Worm (Caenorhabditis elegans) whole organism, young adult: ENCODE measurements around the gene Y69A2AR.50.

Experiments used
- F10E7.11 ChIP-seq: sonication (generic microtip); optimal IDR thresholded peaks from 2 replicates; lab custom pipeline; 2017; ENCODE audit warnings: mild to moderate bottlenecking, missing genetic modification characterization, moderate library complexity, missing compliant biosample characterization
- F22D6.2 ChIP-seq: sonication (generic microtip); optimal IDR thresholded peaks from 2 replicates; lab custom pipeline; 2016; ENCODE audit warnings: mild to moderate bottlenecking, missing genetic modification characterization, missing compliant biosample characterization
- F23B12.7 ChIP-seq: sonication (generic microtip); optimal IDR thresholded peaks from 2 replicates; lab custom pipeline; 2017; ENCODE audit warnings: missing genetic modification characterization, mild to moderate bottlenecking, missing compliant biosample characterization, antibody characterized with exemption, moderate library complexity; ENCODE audit not compliant: insufficient read depth
- F39B2.1 ChIP-seq: fragments of 200-800 bp; sonication (Bioruptor generic); IDR thresholded peaks from 2 replicates; pipeline ENCODE4 v1.3.6; 2022; ENCODE audit warnings: missing genetic modification reagents, missing genetic modification characterization, missing compliant biosample characterization
- F52B5.7 ChIP-seq: sonication (generic microtip); optimal IDR thresholded peaks from 2 replicates; lab custom pipeline; 2016; ENCODE audit warnings: mild to moderate bottlenecking, missing genetic modification characterization, missing compliant biosample characterization
- F57C9.4 ChIP-seq: sonication (generic microtip); optimal IDR thresholded peaks from 2 replicates; lab custom pipeline; 2017; ENCODE audit warnings: mild to moderate bottlenecking, missing genetic modification characterization, missing compliant biosample characterization
- Y67H2A.10 ChIP-seq: fragments of 200-800 bp; sonication (Bioruptor generic); conservative IDR thresholded peaks from 2 replicates; pipeline ENCODE4 v1.3.6; 2022; ENCODE audit warnings: missing genetic modification reagents, missing genetic modification characterization, missing compliant biosample characterization
- Y95B8A.8 ChIP-seq: fragments of 200-800 bp; sonication (Bioruptor generic); IDR thresholded peaks from 2 replicates; pipeline ENCODE4 v1.3.6; 2022; ENCODE audit warnings: missing genetic modification reagents, missing genetic modification characterization, missing compliant biosample characterization
- ZK185.1 ChIP-seq: sonication (generic microtip); optimal IDR thresholded peaks from 2 replicates; lab custom pipeline; 2016; ENCODE audit warnings: mild to moderate bottlenecking, missing genetic modification characterization, missing compliant biosample characterization; ENCODE audit not compliant: poor library complexity, severe bottlenecking
- athp-1 ChIP-seq: sonication (generic microtip); optimal IDR thresholded peaks from 2 replicates; lab custom pipeline; 2017; ENCODE audit warnings: mild to moderate bottlenecking, missing genetic modification characterization, missing compliant biosample characterization
- attf-6 ChIP-seq: fragments of 200-800 bp; sonication (Bioruptor generic); IDR thresholded peaks from 2 replicates; pipeline ENCODE4 v1.3.6; 2022; ENCODE audit warnings: missing genetic modification reagents, missing genetic modification characterization, missing compliant biosample characterization
- cebp-2 ChIP-seq: fragments of 200-800 bp; sonication (Bioruptor generic); IDR thresholded peaks from 2 replicates; pipeline ENCODE4 v1.3.6; 2022; ENCODE audit warnings: missing genetic modification characterization, missing compliant biosample characterization
- ceh-100 ChIP-seq: fragments of 200-800 bp; sonication (Bioruptor generic); IDR thresholded peaks from 2 replicates; pipeline ENCODE4 v1.3.6; 2022; ENCODE audit warnings: missing genetic modification reagents, missing genetic modification characterization, missing compliant biosample characterization
- ceh-27 ChIP-seq: fragments of 200-800 bp; sonication (Bioruptor generic); optimal IDR thresholded peaks from 2 replicates; lab custom pipeline; 2018; ENCODE audit warnings: mild to moderate bottlenecking, missing genetic modification characterization, moderate library complexity, missing compliant biosample characterization
- ceh-79 ChIP-seq: sonication (generic microtip); optimal IDR thresholded peaks from 2 replicates; lab custom pipeline; 2017; ENCODE audit warnings: mild to moderate bottlenecking, missing genetic modification characterization, missing compliant biosample characterization
- ceh-91 ChIP-seq: fragments of 200-800 bp; sonication (Bioruptor generic); IDR thresholded peaks from 2 replicates; pipeline ENCODE4 v1.3.6; 2022; ENCODE audit warnings: missing genetic modification reagents, missing genetic modification characterization, missing compliant biosample characterization
- dpl-1 ChIP-seq: fragments of 150-350 bp; optimal IDR thresholded peaks from 2 replicates; lab custom pipeline; 2014; ENCODE audit warnings: missing biosample characterization, missing genetic modification reagents, missing genetic modification characterization
- egrh-3 ChIP-seq: fragments of 200-800 bp; sonication (Bioruptor generic); IDR thresholded peaks from 2 replicates; pipeline ENCODE4 v1.3.6; 2022; ENCODE audit warnings: missing genetic modification reagents, missing genetic modification characterization, missing compliant biosample characterization
- ets-4 ChIP-seq: fragments of 200-800 bp; sonication (Bioruptor generic); optimal IDR thresholded peaks from 2 replicates; lab custom pipeline; 2018; ENCODE audit warnings: mild to moderate bottlenecking, missing genetic modification characterization, missing compliant biosample characterization
- gei-17 ChIP-seq: fragments of 200-800 bp; sonication (Bioruptor generic); optimal IDR thresholded peaks from 2 replicates; lab custom pipeline; 2018; ENCODE audit warnings: mild to moderate bottlenecking, missing genetic modification characterization, missing compliant biosample characterization
- him-1 ChIP-seq: sonication (generic microtip); optimal IDR thresholded peaks from 2 replicates; lab custom pipeline; 2016; ENCODE audit warnings: missing genotype, missing genetic modification reagents, missing genetic modification characterization, missing compliant biosample characterization
- hlh-26 ChIP-seq: fragments of 200-800 bp; sonication (Bioruptor generic); conservative IDR thresholded peaks from 2 replicates; pipeline ENCODE4 v1.3.6; 2022; ENCODE audit warnings: missing genetic modification reagents, missing genetic modification characterization, missing compliant biosample characterization
- lin-40 ChIP-seq: sonication (generic microtip); optimal IDR thresholded peaks from 2 replicates; lab custom pipeline; 2016; ENCODE audit warnings: missing genetic modification characterization, mild to moderate bottlenecking, missing compliant biosample characterization, missing genotype, missing genetic modification reagents
- lin-54 ChIP-seq: fragments of 200-800 bp; sonication (Bioruptor generic); optimal IDR thresholded peaks from 2 replicates; lab custom pipeline; 2018; ENCODE audit warnings: mild to moderate bottlenecking, missing genetic modification characterization, missing compliant biosample characterization
- lir-1 ChIP-seq: fragments of 200-800 bp; sonication (Bioruptor generic); conservative IDR thresholded peaks from 2 replicates; pipeline ENCODE4 v1.3.6; 2022; ENCODE audit warnings: missing genetic modification reagents, missing genetic modification characterization, missing compliant biosample characterization
- lsy-27 ChIP-seq: sonication (generic microtip); optimal IDR thresholded peaks from 2 replicates; lab custom pipeline; 2017; ENCODE audit warnings: missing genetic modification characterization, mild to moderate bottlenecking, missing compliant biosample characterization, antibody characterized with exemption, missing genotype, borderline replicate concordance; ENCODE audit not compliant: insufficient read depth
- madf-3 ChIP-seq: fragments of 200-800 bp; sonication (Bioruptor generic); IDR thresholded peaks from 2 replicates; pipeline ENCODE4 v1.3.6; 2022; ENCODE audit warnings: missing genetic modification reagents, missing genetic modification characterization, missing compliant biosample characterization
- nfyb-1 ChIP-seq: fragments of 200-800 bp; sonication (Bioruptor generic); IDR thresholded peaks from 2 replicates; pipeline ENCODE4 v1.3.6; 2022; ENCODE audit warnings: missing genetic modification reagents, missing genetic modification characterization, missing compliant biosample characterization
- rcor-1 ChIP-seq: fragments of 200-800 bp; sonication (Bioruptor generic); IDR thresholded peaks from 2 replicates; pipeline ENCODE4 v1.3.6; 2022; ENCODE audit warnings: missing genetic modification reagents, missing genetic modification characterization, missing compliant biosample characterization
- rec-8 ChIP-seq, 2 experiments: sonication (generic microtip); optimal IDR thresholded peaks; 2 replicates each; lab custom pipeline; 2016; ENCODE audit warnings: mild to moderate bottlenecking in 2 of 2, missing genetic modification characterization in 2 of 2, missing genetic modification reagents in 2 of 2, missing genotype in 2 of 2, missing biosample characterization in 1 of 2, missing compliant biosample characterization in 1 of 2, moderate library complexity in 1 of 2
- sea-2 ChIP-seq: fragments of 200-800 bp; sonication (Bioruptor generic); IDR thresholded peaks from 2 replicates; pipeline ENCODE4 v1.3.6; 2022; ENCODE audit warnings: missing genetic modification characterization, missing compliant biosample characterization
- somi-1 ChIP-seq: fragments of 200-800 bp; sonication (Bioruptor generic); optimal IDR thresholded peaks from 2 replicates; lab custom pipeline; 2018; ENCODE audit warnings: mild to moderate bottlenecking, missing genetic modification characterization, missing compliant biosample characterization
- sptf-2 ChIP-seq: fragments of 200-800 bp; sonication (Bioruptor generic); optimal IDR thresholded peaks from 2 replicates; lab custom pipeline; 2018; ENCODE audit warnings: mild to moderate bottlenecking, missing genetic modification characterization, missing compliant biosample characterization
- unc-130 ChIP-seq: sonication (generic microtip); optimal IDR thresholded peaks from 2 replicates; lab custom pipeline; 2016; ENCODE audit warnings: missing genetic modification reagents, missing genetic modification characterization, missing compliant biosample characterization
- xnd-1 ChIP-seq: sonication (generic microtip); optimal IDR thresholded peaks from 2 replicates; lab custom pipeline; 2016; ENCODE audit warnings: missing genotype, missing genetic modification reagents, missing genetic modification characterization, missing compliant biosample characterization
- zfh-2 ChIP-seq: fragments of 200-800 bp; sonication (Bioruptor generic); conservative IDR thresholded peaks from 2 replicates; pipeline ENCODE4 v1.3.6; 2022; ENCODE audit warnings: missing genetic modification reagents, missing genetic modification characterization, missing compliant biosample characterization
- zim-3 ChIP-seq: sonication (generic microtip); optimal IDR thresholded peaks from 2 replicates; lab custom pipeline; 2017; ENCODE audit warnings: mild to moderate bottlenecking, missing genetic modification characterization, moderate library complexity, missing compliant biosample characterization
- ztf-22 ChIP-seq: fragments of 200-800 bp; sonication (Bioruptor generic); optimal IDR thresholded peaks from 2 replicates; lab custom pipeline; 2018; ENCODE audit warnings: mild to moderate bottlenecking, missing genetic modification characterization, moderate library complexity, missing compliant biosample characterization
- ztf-3 ChIP-seq: fragments of 200-800 bp; sonication (Bioruptor generic); optimal IDR thresholded peaks from 2 replicates; lab custom pipeline; 2018; ENCODE audit warnings: mild to moderate bottlenecking, missing genetic modification characterization, missing compliant biosample characterization

Y69A2AR.50 gene

DNA sequence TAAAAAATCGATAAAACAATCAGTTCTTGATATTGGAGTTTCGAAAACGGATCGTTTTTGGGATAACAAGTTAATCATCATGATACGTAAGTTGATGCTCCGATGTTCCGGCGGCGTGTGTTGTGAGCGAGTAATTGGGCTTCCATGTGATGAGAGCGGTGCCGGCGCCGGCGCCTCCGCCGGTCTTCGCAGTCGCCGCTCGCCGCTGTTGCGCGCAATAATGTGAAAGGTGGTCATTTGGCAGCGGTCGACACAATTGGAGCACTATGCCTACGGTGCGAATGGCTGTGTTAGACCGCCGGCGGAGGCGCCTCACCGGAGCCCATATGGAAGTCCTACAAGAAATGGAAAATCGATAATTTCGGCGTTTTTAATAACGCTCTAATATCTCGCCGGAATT, 10.3 kb upstream of the Y69A2AR.50 start:
- TF ChIP-seq rcor-1 (GFP tag; lab: Robert Waterston, UW): no peak
- peak; percentile 59; the same call in 1 of the 2 replicates for TF ChIP-seq egrh-3 (GFP tag; lab: Robert Waterston, UW)
- TF ChIP-seq F39B2.1: no peak

DNA sequence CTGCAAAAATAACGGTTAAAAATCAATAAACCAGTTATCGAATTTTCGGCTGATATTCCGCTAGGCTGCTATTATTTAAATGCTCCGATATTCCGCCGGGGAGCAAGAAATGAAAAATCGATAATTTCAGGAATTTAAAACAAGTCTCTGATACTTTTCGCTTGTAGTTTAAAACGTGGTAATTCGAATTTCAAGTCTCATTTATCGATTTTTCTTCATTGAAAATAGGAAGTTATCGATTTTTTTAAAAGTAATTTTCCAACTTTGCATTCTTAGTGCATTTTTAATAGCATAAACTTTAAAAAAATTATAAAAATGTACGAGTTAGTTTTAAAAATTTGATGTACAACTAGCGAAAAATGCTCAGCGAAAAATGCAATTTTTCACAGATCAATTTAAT, 9.9 kb upstream of the Y69A2AR.50 start:
- no peak for TF ChIP-seq unc-130 (GFP tag; lab: Kevin White, UChicago)

DNA sequence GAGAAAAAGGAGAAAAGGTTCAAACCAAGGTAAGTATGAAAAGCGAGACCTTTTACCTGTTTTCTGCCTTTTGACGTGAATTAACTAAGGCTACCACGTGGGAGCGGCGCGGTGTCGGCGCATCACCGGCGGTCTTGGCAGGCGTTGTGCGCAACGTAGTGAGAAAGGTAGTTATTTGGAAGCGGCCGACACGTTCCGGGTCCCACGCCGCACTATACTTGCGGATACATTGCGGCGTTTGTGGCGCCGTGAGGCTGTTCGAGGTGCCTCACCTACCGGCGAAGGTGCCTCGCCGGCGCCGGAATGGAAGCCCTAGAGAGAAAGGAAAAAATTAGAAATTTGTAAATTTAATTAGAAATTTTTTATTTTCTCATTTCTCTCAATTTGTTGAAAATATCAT, 9.3 kb upstream of the Y69A2AR.50 start:
- TF ChIP-seq zfh-2 (GFP tag; lab: Robert Waterston, UW) (peak; percentile 80), egrh-3 (GFP tag; lab: Robert Waterston, UW) (peak; percentile 16; the same call in 1 of the 2 replicates), hlh-26 (GFP tag; lab: Robert Waterston, UW) (no peak)

DNA sequence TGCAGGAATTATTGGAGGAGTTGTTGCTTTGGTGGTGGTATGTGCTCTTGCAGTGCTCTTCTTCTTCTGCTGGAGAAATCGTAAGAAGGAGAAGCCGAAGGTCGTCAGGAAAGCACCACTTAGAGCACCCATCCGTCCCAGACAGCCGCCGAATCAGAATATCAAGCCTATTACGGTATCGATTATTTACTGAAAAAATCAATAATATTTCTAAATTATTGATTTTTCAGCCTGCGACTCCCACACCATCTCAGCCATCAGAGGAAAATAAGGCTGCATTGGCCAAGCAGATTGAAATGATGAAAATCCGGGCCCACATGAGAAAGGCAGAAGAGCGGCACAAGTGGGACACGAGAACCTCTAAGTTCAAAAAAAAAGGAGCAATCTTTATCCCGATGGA, 6.0 kb upstream of the Y69A2AR.50 start:
- TF ChIP-seq xnd-1: no peak
- no peak for TF ChIP-seq nfyb-1 (GFP tag; lab: Robert Waterston, UW)
- TF ChIP-seq ceh-27: no peak
- no peak for TF ChIP-seq zfh-2 (GFP tag; lab: Robert Waterston, UW)
- TF ChIP-seq cebp-2: no peak
- TF ChIP-seq ztf-22 (GFP tag; lab: Kevin White, UChicago): no peak
- TF ChIP-seq somi-1 (GFP tag; lab: Kevin White, UChicago): no peak
- no peak for TF ChIP-seq athp-1 (tag; lab: Kevin White, UChicago)
- no peak for TF ChIP-seq lin-40 (tag; lab: Kevin White, UChicago)
- TF ChIP-seq F10E7.11 (tag; lab: Kevin White, UChicago): no peak
- TF ChIP-seq F52B5.7: no peak
- TF ChIP-seq him-1 (tag; lab: Kevin White, UChicago): no peak
- TF ChIP-seq ceh-79 (tag; lab: Kevin White, UChicago): no peak
- TF ChIP-seq sptf-2 (GFP tag; lab: Kevin White, UChicago): no peak
- no peak for TF ChIP-seq F23B12.7 (tag; lab: Kevin White, UChicago)
- TF ChIP-seq attf-6: no peak
- TF ChIP-seq, all 124 proteins: peak for 0

DNA sequence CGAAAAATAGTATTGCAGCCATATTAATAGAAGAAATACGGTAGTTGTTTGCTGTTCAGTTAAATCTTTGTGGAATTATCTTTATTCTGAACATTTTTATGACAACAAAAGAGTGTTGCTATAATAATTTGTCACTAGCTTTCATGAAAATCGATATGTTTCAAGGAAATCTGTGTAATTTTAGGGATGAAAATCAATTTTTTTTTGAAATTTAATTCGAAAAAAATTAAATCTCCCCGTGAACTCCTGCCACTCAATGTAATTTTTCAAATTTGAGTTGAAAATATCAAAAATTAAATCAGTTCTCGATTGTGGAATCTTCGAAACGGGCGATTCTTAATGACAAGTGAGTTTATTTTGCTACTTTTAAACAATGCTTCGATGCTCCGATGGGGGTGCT, 813 bp upstream of the Y69A2AR.50 start, which contains the start of gene Y69A2AR.46:
Y69A2AR.46 (plus strand) TSS at position 301 of the 400 bp plus-strand sequence.
- TF ChIP-seq lin-54 (GFP tag; lab: Kevin White, UChicago) (no peak), xnd-1 (no peak), F52B5.7 (no peak), F22D6.2 (tag; lab: Kevin White, UChicago) (no peak), F57C9.4 (no peak), ceh-91 (GFP tag; lab: Robert Waterston, UW) (no peak), lsy-27 (tag; lab: Kevin White, UChicago) (no peak)

DNA sequence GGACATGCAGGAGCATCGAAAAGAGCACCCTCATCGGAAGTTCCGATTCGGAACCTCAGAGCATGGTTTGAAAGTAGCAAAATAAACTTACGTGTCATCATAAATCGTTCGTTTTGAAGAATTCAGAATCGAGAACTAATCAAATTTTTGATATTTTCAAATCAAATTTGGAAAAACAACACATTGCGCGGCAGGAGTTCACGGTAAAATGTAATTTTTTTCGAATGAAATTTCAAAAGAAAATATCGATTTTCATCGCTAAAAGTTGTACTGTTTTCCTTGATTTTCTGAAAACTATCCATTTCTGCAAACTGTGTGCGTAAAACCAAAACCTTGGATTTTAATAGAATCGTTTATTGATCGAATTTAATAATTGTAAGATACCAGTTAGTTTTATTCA, 1.8 kb downstream of the Y69A2AR.50 start, which contains the start of gene Y69A2AR.24:
Y69A2AR.24 (minus strand) TSS at position 101 of the 400 bp plus-strand sequence.
- TF ChIP-seq ceh-100: no peak
- TF ChIP-seq Y67H2A.10 (GFP tag; lab: Robert Waterston, UW): no peak
- TF ChIP-seq nfyb-1 (GFP tag; lab: Robert Waterston, UW): no peak
- TF ChIP-seq ztf-3 (GFP tag; lab: Kevin White, UChicago): no peak
- no peak for TF ChIP-seq zim-3
- no peak for TF ChIP-seq dpl-1 (GFP tag; lab: Kevin White, UChicago)
- TF ChIP-seq lir-1 (GFP tag; lab: Robert Waterston, UW): no peak
- no peak for TF ChIP-seq F52B5.7
- no peak for TF ChIP-seq madf-3 (GFP tag; lab: Robert Waterston, UW)
- no peak for TF ChIP-seq gei-17 (GFP tag; lab: Kevin White, UChicago)
- TF ChIP-seq ets-4 (GFP tag; lab: Kevin White, UChicago): no peak
- no peak for TF ChIP-seq Y95B8A.8 (GFP tag; lab: Robert Waterston, UW)
- no peak for TF ChIP-seq ZK185.1 (tag; lab: Kevin White, UChicago)
- no peak for TF ChIP-seq rec-8 (tag; optimal IDR thresholded peaks at IDR 0.05; lab: Kevin White, UChicago)
- TF ChIP-seq sea-2 (GFP tag; lab: Robert Waterston, UW): no peak
